Fruit fly (Drosophila melanogaster) whole organism, embryonic: Measurements from ENCODE around the gene CG2865.
A peak's percentile ranks its signal among the peaks of the same experiment; 100 is the strongest.

ENCODE experiments used
- Atf6 ChIP-seq: fragments of 200-800 bp; sonication (Bioruptor generic); IDR thresholded peaks from 2 replicates; pipeline ENCODE4 v1.3.6; 2022; ENCODE audit warnings: missing biosample characterization, missing genetic modification characterization
- CG10366 ChIP-seq: fragments of 200-800 bp; sonication (Bioruptor generic); IDR thresholded peaks from 2 replicates; pipeline ENCODE4 v1.3.6; 2022; ENCODE audit warnings: missing biosample characterization, missing genetic modification characterization
- CG10565 ChIP-seq: fragments of 200-800 bp; sonication (Bioruptor generic); optimal IDR thresholded peaks from 3 replicates; lab custom pipeline; 2016; ENCODE audit warnings: missing biosample characterization, mild to moderate bottlenecking, missing genetic modification characterization
- CG11398 ChIP-seq: fragments of 200-800 bp; sonication (Bioruptor generic); optimal IDR thresholded peaks from 2 replicates; lab custom pipeline; 2016; ENCODE audit warnings: missing biosample characterization, missing genetic modification characterization
- CG11504 ChIP-seq: fragments of 200-800 bp; sonication (Bioruptor generic); optimal IDR thresholded peaks from 3 replicates; lab custom pipeline; 2019; ENCODE audit warnings: missing biosample characterization, mild to moderate bottlenecking, missing genetic modification characterization, moderate library complexity
- CG11560 ChIP-seq: fragments of 200-800 bp; sonication (Bioruptor generic); IDR thresholded peaks from 3 replicates; pipeline ENCODE4 v1.3.6; 2022; ENCODE audit warnings: missing biosample characterization, missing genetic modification characterization
- CG11696 ChIP-seq: fragments of 200-800 bp; sonication (Bioruptor generic); IDR thresholded peaks from 2 replicates; pipeline ENCODE4 v1.3.6; 2022; ENCODE audit warnings: missing biosample characterization, missing genetic modification characterization
- CG13123 ChIP-seq: fragments of 200-800 bp; sonication (Bioruptor generic); optimal IDR thresholded peaks from 2 replicates; lab custom pipeline; 2016; ENCODE audit warnings: missing biosample characterization, missing genetic modification characterization
- CG15011 ChIP-seq: fragments of 200-800 bp; sonication (Bioruptor generic); optimal IDR thresholded peaks from 3 replicates; lab custom pipeline; 2018; ENCODE audit warnings: missing biosample characterization, mild to moderate bottlenecking, missing genetic modification characterization
- CG17186 ChIP-seq: fragments of 200-800 bp; sonication (Bioruptor generic); optimal IDR thresholded peaks from 3 replicates; lab custom pipeline; 2017; ENCODE audit warnings: missing biosample characterization, missing genetic modification reagents, missing genetic modification characterization
- CG17912 ChIP-seq: fragments of 200-800 bp; sonication (Bioruptor generic); optimal IDR thresholded peaks from 2 replicates; lab custom pipeline; 2018; ENCODE audit warnings: missing biosample characterization, mild to moderate bottlenecking, missing genetic modification characterization
- CG18619 ChIP-seq: fragments of 200-800 bp; sonication (Bioruptor generic); optimal IDR thresholded peaks from 3 replicates; lab custom pipeline; 2017; ENCODE audit warnings: missing biosample characterization, mild to moderate bottlenecking, missing genetic modification characterization
- CG18764 ChIP-seq: fragments of 200-800 bp; sonication (Bioruptor generic); optimal IDR thresholded peaks from 3 replicates; lab custom pipeline; 2016; ENCODE audit warnings: missing biosample characterization, missing genetic modification characterization
- CG2120 ChIP-seq: fragments of 200-800 bp; sonication (Bioruptor generic); optimal IDR thresholded peaks from 3 replicates; lab custom pipeline; 2016; ENCODE audit warnings: missing biosample characterization, missing genetic modification characterization
- CG4360 ChIP-seq: fragments of 200-800 bp; sonication (Bioruptor generic); IDR thresholded peaks from 2 replicates; pipeline ENCODE4 v1.3.6; 2022; ENCODE audit warnings: missing biosample characterization, missing genetic modification characterization
- CG4707 ChIP-seq: fragments of 200-800 bp; sonication (Bioruptor generic); optimal IDR thresholded peaks from 2 replicates; lab custom pipeline; 2018; ENCODE audit warnings: missing biosample characterization, mild to moderate bottlenecking, missing genetic modification characterization, moderate library complexity
- CG6683 ChIP-seq: fragments of 200-800 bp; sonication (Bioruptor generic); optimal IDR thresholded peaks from 2 replicates; lab custom pipeline; 2017; ENCODE audit warnings: missing biosample characterization, mild to moderate bottlenecking, missing genetic modification characterization, missing genetic modification reagents
- CG6689 ChIP-seq: fragments of 200-800 bp; sonication (Bioruptor generic); IDR thresholded peaks from 2 replicates; pipeline ENCODE4 v1.3.6; 2022; ENCODE audit warnings: missing biosample characterization, missing genetic modification characterization
- CG8290 ChIP-seq, 3 experiments: fragments of 200-800 bp; sonication (Bioruptor generic); optimal IDR thresholded peaks; 2 replicates each; lab custom pipeline; 2016 to 2019; ENCODE audit warnings: missing biosample characterization in 3 of 3, missing genetic modification characterization in 3 of 3, mild to moderate bottlenecking in 2 of 3, moderate library complexity in 1 of 3
- CG9437 ChIP-seq: fragments of 200-800 bp; sonication (Bioruptor generic); optimal IDR thresholded peaks from 2 replicates; lab custom pipeline; 2018; ENCODE audit warnings: missing biosample characterization, mild to moderate bottlenecking, missing genetic modification characterization
- D ChIP-seq, 2 experiments: fragments of 200-800 bp in 1 of 2; fragments of >200 bp in 1 of 2; sonication (Bioruptor generic) in 1 of 2; optimal IDR thresholded peaks; 2 replicates in 1 of 2; 3 replicates in 1 of 2; lab custom pipeline; 2017; ENCODE audit warnings: mild to moderate bottlenecking in 1 of 2, missing biosample characterization in 1 of 2, missing genetic modification characterization in 1 of 2, missing genetic modification reagents in 1 of 2
- Dad ChIP-seq: fragments of 200-800 bp; sonication (Bioruptor generic); optimal IDR thresholded peaks from 3 replicates; lab custom pipeline; 2016; ENCODE audit warnings: missing biosample characterization, missing genetic modification characterization
- Dek ChIP-seq: fragments of 200-800 bp; sonication (Bioruptor generic); optimal IDR thresholded peaks from 3 replicates; lab custom pipeline; 2019; ENCODE audit warnings: missing biosample characterization, mild to moderate bottlenecking, missing genetic modification characterization, moderate library complexity
- Ets65A ChIP-seq: fragments of 200-800 bp; sonication (Bioruptor generic); peaks from one replicate; lab custom pipeline; 2016; ENCODE audit warnings: missing biosample characterization, missing genetic modification characterization
- HLH54F ChIP-seq: fragments of 200-800 bp; sonication (Bioruptor generic); optimal IDR thresholded peaks from 3 replicates; lab custom pipeline; 2016; ENCODE audit warnings: missing biosample characterization, missing genetic modification characterization
- Mrtf ChIP-seq: fragments of 200-800 bp; sonication (Bioruptor generic); IDR thresholded peaks from 3 replicates; pipeline ENCODE4 v1.3.6; 2022; ENCODE audit warnings: missing biosample characterization, missing genetic modification characterization
- Opbp ChIP-seq: fragments of 200-800 bp; sonication (Bioruptor generic); IDR thresholded peaks from 3 replicates; pipeline ENCODE4 v1.3.6; 2022; ENCODE audit warnings: missing biosample characterization, missing genetic modification characterization; ENCODE audit not compliant: partially characterized antibody
- Pdp1 ChIP-seq, 2 experiments: fragments of 200-800 bp; sonication (Bioruptor generic); optimal IDR thresholded peaks; 3 replicates each; lab custom pipeline; 2016; ENCODE audit warnings: missing biosample characterization in 2 of 2, missing genetic modification characterization in 2 of 2, mild to moderate bottlenecking in 1 of 2, moderate library complexity in 1 of 2
- Sox100B ChIP-seq: fragments of 200-800 bp; sonication (Bioruptor generic); optimal IDR thresholded peaks from 3 replicates; lab custom pipeline; 2018; ENCODE audit warnings: missing biosample characterization, mild to moderate bottlenecking, missing genetic modification characterization
- Sox102F ChIP-seq: fragments of 200-800 bp; sonication (Bioruptor generic); optimal IDR thresholded peaks from 2 replicates; lab custom pipeline; 2018; ENCODE audit warnings: missing biosample characterization, mild to moderate bottlenecking, missing genetic modification characterization, moderate library complexity
- Trl ChIP-seq, 3 experiments: fragments of >200 bp in 2 of 3; fragments of 200-800 bp in 1 of 3; sonication (Bioruptor generic) in 1 of 3; optimal IDR thresholded peaks; 2 replicates in 1 of 3; 3 replicates in 2 of 3; lab custom pipeline; 2016 to 2017; ENCODE audit warnings: missing biosample characterization in 1 of 3, missing genetic modification characterization in 1 of 3
- ab ChIP-seq: fragments of 200-800 bp; sonication (Bioruptor generic); optimal IDR thresholded peaks from 2 replicates; lab custom pipeline; 2016; ENCODE audit warnings: missing biosample characterization, missing genetic modification characterization
- abd-A ChIP-seq: fragments of 200-800 bp; sonication (Bioruptor generic); optimal IDR thresholded peaks from 3 replicates; lab custom pipeline; 2019; ENCODE audit warnings: missing biosample characterization, mild to moderate bottlenecking, missing genetic modification characterization, moderate library complexity
- cad ChIP-seq: fragments of >200 bp; optimal IDR thresholded peaks from 2 replicates; lab custom pipeline; 2017; ENCODE audit warnings: missing biosample characterization, missing genetic modification characterization
- caup ChIP-seq: fragments of 200-800 bp; sonication (Bioruptor generic); optimal IDR thresholded peaks from 3 replicates; lab custom pipeline; 2017; ENCODE audit warnings: missing biosample characterization, mild to moderate bottlenecking, missing genetic modification characterization, moderate library complexity; ENCODE audit not compliant: severe bottlenecking
- fd102C ChIP-seq: fragments of 200-800 bp; sonication (Bioruptor generic); optimal IDR thresholded peaks from 2 replicates; lab custom pipeline; 2018; ENCODE audit warnings: missing biosample characterization, mild to moderate bottlenecking, missing genetic modification characterization, moderate library complexity
- fd3F ChIP-seq: fragments of 200-800 bp; sonication (Bioruptor generic); optimal IDR thresholded peaks from 2 replicates; lab custom pipeline; 2018; ENCODE audit warnings: missing biosample characterization, mild to moderate bottlenecking, missing genetic modification characterization, moderate library complexity
- gcm ChIP-seq: fragments of 200-800 bp; sonication (Bioruptor generic); optimal IDR thresholded peaks from 2 replicates; lab custom pipeline; 2019; ENCODE audit warnings: missing biosample characterization, mild to moderate bottlenecking, missing genetic modification characterization, moderate library complexity
- her ChIP-seq: fragments of 200-800 bp; sonication (Bioruptor generic); optimal IDR thresholded peaks from 2 replicates; lab custom pipeline; 2016; ENCODE audit warnings: missing biosample characterization, missing genetic modification characterization
- otp ChIP-seq: fragments of 200-800 bp; sonication (Bioruptor generic); IDR thresholded peaks from 3 replicates; pipeline ENCODE4, ENCODE4 v1.3.6; 2022; ENCODE audit warnings: missing biosample characterization, missing genetic modification characterization
- psq ChIP-seq: fragments of 200-800 bp; sonication (Bioruptor generic); optimal IDR thresholded peaks from 2 replicates; lab custom pipeline; 2017; ENCODE audit warnings: missing biosample characterization, missing genetic modification characterization
- salm ChIP-seq: fragments of 200-800 bp; sonication (Bioruptor generic); optimal IDR thresholded peaks from 2 replicates; lab custom pipeline; 2018; ENCODE audit warnings: missing biosample characterization, mild to moderate bottlenecking, missing genetic modification characterization
- sc ChIP-seq, 3 experiments: fragments of >200 bp in 2 of 3; fragments of 200-800 bp in 1 of 3; sonication (Bioruptor generic) in 1 of 3; optimal IDR thresholded peaks; 2 replicates in 2 of 3; 3 replicates in 1 of 3; lab custom pipeline; 2017; ENCODE audit warnings: mild to moderate bottlenecking in 1 of 3, missing biosample characterization in 1 of 3, missing genetic modification characterization in 1 of 3, missing genetic modification reagents in 1 of 3
- sisA ChIP-seq: fragments of 200-800 bp; sonication (Bioruptor generic); IDR thresholded peaks from 2 replicates; pipeline ENCODE4 v1.3.6; 2022; ENCODE audit warnings: missing biosample characterization, missing genetic modification characterization
- stwl ChIP-seq: fragments of 200-800 bp; sonication (Bioruptor generic); optimal IDR thresholded peaks from 3 replicates; lab custom pipeline; 2018; ENCODE audit warnings: missing biosample characterization, mild to moderate bottlenecking, missing genetic modification characterization, moderate library complexity
- tap ChIP-seq: fragments of 200-800 bp; optimal IDR thresholded peaks from 3 replicates; lab custom pipeline; 2019; ENCODE audit warnings: missing biosample characterization, mild to moderate bottlenecking, missing genetic modification characterization, moderate library complexity
- vfl ChIP-seq: fragments of 200-800 bp; sonication (Bioruptor generic); optimal IDR thresholded peaks from 2 replicates; lab custom pipeline; 2016; ENCODE audit warnings: missing biosample characterization, missing genetic modification characterization
- yki ChIP-seq: fragments of >200 bp; optimal IDR thresholded peaks from 3 replicates; lab custom pipeline; 2018
- zfh1 ChIP-seq: fragments of 200-800 bp; sonication (Bioruptor generic); IDR thresholded peaks from 3 replicates; pipeline ENCODE4 v1.3.6; 2022; ENCODE audit warnings: missing biosample characterization, missing genetic modification characterization

The CG2865 gene

DNA sequence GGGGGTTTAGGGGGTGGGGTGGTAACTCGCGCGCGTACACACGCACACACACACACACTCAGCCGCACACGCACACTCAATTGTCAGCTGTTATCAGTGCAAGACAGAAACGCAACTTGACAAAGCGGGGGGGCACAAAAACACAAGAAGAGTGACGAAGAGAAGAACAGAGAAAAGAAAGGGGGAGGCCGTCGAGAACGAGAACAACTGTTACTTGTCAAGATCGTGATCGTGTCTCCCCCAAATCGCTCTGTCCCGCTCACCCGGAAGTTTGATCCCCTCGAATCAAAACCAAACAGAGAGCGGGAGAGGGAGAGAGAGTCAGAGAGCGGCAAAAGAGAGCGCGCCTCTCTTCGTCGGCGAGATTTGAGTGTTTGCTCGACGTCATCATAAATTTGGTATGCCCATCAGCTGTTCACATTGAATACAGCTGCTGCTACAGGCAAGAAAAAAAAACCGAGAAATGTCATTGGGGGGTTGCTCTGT lies 24.2 kb upstream of the CG2865 start (continued):
- TF ChIP-seq vfl: no peak
- no peak for TF ChIP-seq ab (GFP tag; lab: Kevin White, UChicago)
- no peak for TF ChIP-seq Opbp
- no peak for TF ChIP-seq CG6689 (GFP tag; lab: Robert Waterston, UW)
- no peak for TF ChIP-seq CG11560 (tag; lab: Robert Waterston, UW)
- TF ChIP-seq cad (GFP tag; lab: Kevin White, UChicago): peak; percentile 44
- no peak for TF ChIP-seq CG11398 (GFP tag; lab: Kevin White, UChicago)
- no peak for TF ChIP-seq CG15011 (GFP tag; lab: Kevin White, UChicago)
- peak; percentile 99 for TF ChIP-seq yki
- peak in 1 of 2 experiments; percentile 20 for TF ChIP-seq Pdp1 (GFP tag; optimal IDR thresholded peaks at IDR 0.05; lab: Kevin White, UChicago)
- no peak for TF ChIP-seq Mrtf (GFP tag; lab: Robert Waterston, UW)
- no peak for TF ChIP-seq CG17912 (GFP tag; lab: Kevin White, UChicago)
- no peak for TF ChIP-seq zfh1 (GFP tag; lab: Robert Waterston, UW)
- no peak for TF ChIP-seq sc (optimal IDR thresholded peaks at IDR 0.05; lab: Kevin White, UChicago)
- TF ChIP-seq sc (GFP tag; optimal IDR thresholded peaks at IDR 0.05; lab: Kevin White, UChicago): no peak
- TF ChIP-seq her (GFP tag; lab: Kevin White, UChicago): no peak
- no peak for TF ChIP-seq CG10366
- no peak for TF ChIP-seq D (optimal IDR thresholded peaks at IDR 0.05; lab: Kevin White, UChicago)
- no peak for TF ChIP-seq D (GFP tag; optimal IDR thresholded peaks at IDR 0.05; lab: Kevin White, UChicago)
- no peak for TF ChIP-seq otp
- TF ChIP-seq CG18619 (GFP tag; lab: Kevin White, UChicago): no peak
- TF ChIP-seq tap (tag; lab: Kevin White, UChicago): no peak
- peak; percentile 0 for TF ChIP-seq abd-A (tag; lab: Kevin White, UChicago)
- peak; percentile 94 to 99 for TF ChIP-seq Trl (optimal IDR thresholded peaks at IDR 0.05; lab: Kevin White, UChicago)
- TF ChIP-seq Trl (GFP tag; optimal IDR thresholded peaks at IDR 0.05; lab: Kevin White, UChicago): peak; percentile 63
- TF ChIP-seq fd3F (GFP tag; lab: Kevin White, UChicago): no peak
- TF ChIP-seq CG4360 (GFP tag; lab: Robert Waterston, UW): peak; percentile 43; the same call in 1 of the 2 replicates
- no peak for TF ChIP-seq Dad (GFP tag; lab: Kevin White, UChicago)
- no peak for TF ChIP-seq CG11504
- TF ChIP-seq CG8290 (GFP tag; optimal IDR thresholded peaks at IDR 0.05; lab: Kevin White, UChicago): no peak
- peak in 1 of 2 experiments; percentile 17 for TF ChIP-seq CG8290 (tag; optimal IDR thresholded peaks at IDR 0.05; lab: Kevin White, UChicago)
- no peak for TF ChIP-seq CG13123 (GFP tag; lab: Kevin White, UChicago)
- TF ChIP-seq gcm (GFP tag; lab: Kevin White, UChicago): peak; percentile 27
- no peak for TF ChIP-seq Dek (tag; lab: Kevin White, UChicago)
- TF ChIP-seq fd102C (GFP tag; lab: Kevin White, UChicago): no peak
- no peak for TF ChIP-seq sisA (GFP tag; lab: Robert Waterston, UW)
- no peak for TF ChIP-seq CG9437 (GFP tag; lab: Kevin White, UChicago)
- no peak for TF ChIP-seq HLH54F (GFP tag; lab: Kevin White, UChicago)
- TF ChIP-seq CG4707 (GFP tag; lab: Kevin White, UChicago): peak; percentile 47
- TF ChIP-seq stwl (tag; lab: Kevin White, UChicago): no peak
- TF ChIP-seq Atf6 (GFP tag; lab: Robert Waterston, UW): 0 out of 2 replicates have a peak, but pooled peaks have one; percentile 16
- no peak for TF ChIP-seq CG2120 (GFP tag; lab: Kevin White, UChicago)
- TF ChIP-seq Sox100B: no peak
- peak; percentile 30 for TF ChIP-seq psq (GFP tag; lab: Kevin White, UChicago)
- TF ChIP-seq CG6683 (GFP tag; lab: Kevin White, UChicago): peak; percentile 8
- no peak for TF ChIP-seq CG18764 (GFP tag; lab: Kevin White, UChicago)
- no peak for TF ChIP-seq salm (tag; lab: Kevin White, UChicago)
- TF ChIP-seq Sox102F (GFP tag; lab: Kevin White, UChicago): no peak
- no peak for TF ChIP-seq caup (GFP tag; lab: Kevin White, UChicago)
- no peak for TF ChIP-seq Ets65A
- TF ChIP-seq CG17186: no peak
- no peak for TF ChIP-seq CG10565 (GFP tag; lab: Kevin White, UChicago)
- TF ChIP-seq CG11696 (GFP tag; lab: Robert Waterston, UW): no peak
